Fruit fly (Drosophila melanogaster): ENCODE data around the gene ifc.
A peak's percentile ranks its signal among the peaks of the same experiment; 100 is the strongest.

DNA sequence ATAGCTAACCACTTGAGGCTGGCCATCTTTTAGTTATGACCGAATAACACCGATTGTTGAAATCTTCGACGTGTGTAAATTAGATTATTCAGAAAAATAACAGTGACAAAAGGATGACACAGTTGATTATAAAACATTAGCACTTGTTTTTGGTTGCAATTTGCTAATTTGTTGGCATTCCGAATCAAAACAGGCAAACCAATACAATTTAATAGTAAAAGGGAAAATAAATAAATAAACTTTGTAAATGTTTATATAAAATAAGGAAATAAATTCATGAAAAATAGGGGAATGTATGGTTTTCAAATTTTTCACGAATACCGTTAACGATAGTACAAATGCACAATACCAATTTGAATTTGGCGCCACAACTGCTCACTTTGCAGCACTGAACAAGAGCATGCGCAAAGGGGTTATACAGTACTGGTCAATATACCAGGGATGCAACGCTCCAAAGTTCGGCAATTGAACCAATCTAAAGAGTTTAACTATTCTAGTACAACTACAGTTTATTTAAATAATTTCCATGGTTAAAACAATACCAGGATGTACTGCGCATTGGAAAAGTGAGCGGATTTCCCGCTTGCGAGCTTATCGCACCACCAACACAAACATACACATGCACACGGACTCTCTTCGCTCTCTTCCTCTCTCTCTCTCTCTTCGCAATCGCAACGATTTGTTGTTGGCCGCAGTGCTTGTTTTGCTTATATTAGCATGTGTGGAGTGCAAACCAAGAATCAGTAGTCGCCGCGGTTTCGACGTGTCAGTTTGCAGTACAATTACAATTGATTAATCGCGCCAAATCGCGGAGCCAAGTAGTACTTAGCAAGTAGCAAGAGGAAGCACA, 42.7 kb upstream of the ifc start, which contains the start of the genes Sfp26Ad and Gpdh1:
- TF ChIP-seq dsx (GFP tag; optimal IDR thresholded peaks at IDR 0.05; ENCODE audit: poor library complexity, severe bottlenecking): peak; percentile 25
- peak; percentile 54 for TF ChIP-seq acj6 (GFP tag; optimal IDR thresholded peaks at IDR 0.05)
- TF ChIP-seq Hr38 (GFP tag; optimal IDR thresholded peaks at IDR 0.05): no peak
- TF ChIP-seq Hr39 (GFP tag; optimal IDR thresholded peaks at IDR 0.05): peak; percentile 75
